Worm (Caenorhabditis elegans) whole organism, L4/young adult: Measurements from ENCODE around the gene F15A4.10.

ENCODE experiments used
- W03F9.2 ChIP-seq: fragments of 150-350 bp; optimal IDR thresholded peaks from 2 replicates; lab custom pipeline; 2014; ENCODE audit warnings: missing biosample characterization, missing genetic modification characterization
- dao-5 ChIP-seq: sonication (generic microtip); optimal IDR thresholded peaks from 2 replicates; lab custom pipeline; 2016; ENCODE audit warnings: missing genotype, missing genetic modification characterization, moderate library complexity, missing compliant biosample characterization
- him-1 ChIP-seq: sonication (generic microtip); optimal IDR thresholded peaks from 2 replicates; lab custom pipeline; 2016; ENCODE audit warnings: missing genotype, missing genetic modification reagents, missing genetic modification characterization, missing compliant biosample characterization

DNA sequence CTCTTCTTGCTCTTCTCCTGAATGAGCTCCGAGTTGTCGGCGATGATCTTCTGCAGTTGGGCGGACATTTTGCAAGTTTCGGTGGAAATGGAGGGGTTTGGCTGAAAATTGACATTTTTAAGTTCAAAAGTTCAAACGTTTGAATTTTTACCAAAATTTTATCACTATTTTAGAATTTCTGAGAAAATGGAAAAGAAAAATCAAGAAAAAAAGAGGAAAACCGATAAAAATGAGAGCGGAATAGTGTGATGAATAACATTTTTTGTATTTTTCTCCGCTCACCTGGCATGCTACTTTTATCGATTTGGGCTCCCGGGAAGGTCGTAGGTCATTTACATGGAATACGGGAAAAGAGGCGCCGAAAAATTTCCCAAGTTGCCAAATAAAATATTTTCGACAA is at the start of gene F15A4.10:
- no peak for TF ChIP-seq him-1 (tag; lab: Kevin White, UChicago)
- TF ChIP-seq dao-5: no peak
- no peak for TF ChIP-seq W03F9.2 (tag; lab: Kevin White, UChicago)
